Fruit fly (Drosophila melanogaster) whole organism, embryonic: Measurements from ENCODE around the gene CG5861.

Source experiments
- Atf6 ChIP-seq: fragments of 200-800 bp; sonication (Bioruptor generic); IDR thresholded peaks from 2 replicates; pipeline ENCODE4 v1.3.6; 2022; ENCODE audit warnings: missing biosample characterization, missing genetic modification characterization
- CG10543 ChIP-seq: fragments of 200-800 bp; sonication (Bioruptor generic); optimal IDR thresholded peaks from 3 replicates; lab custom pipeline; 2017; ENCODE audit warnings: missing biosample characterization, mild to moderate bottlenecking, missing genetic modification characterization, moderate library complexity
- CG16863 ChIP-seq: fragments of 200-800 bp; sonication (Bioruptor generic); optimal IDR thresholded peaks from 3 replicates; lab custom pipeline; 2016; ENCODE audit warnings: missing biosample characterization, missing genetic modification characterization
- CG18262 ChIP-seq: fragments of 200-800 bp; optimal IDR thresholded peaks from 3 replicates; lab custom pipeline; 2019; ENCODE audit warnings: missing biosample characterization, mild to moderate bottlenecking, missing genetic modification characterization, moderate library complexity
- CG7928 ChIP-seq: fragments of 200-800 bp; sonication (Bioruptor generic); optimal IDR thresholded peaks from 2 replicates; lab custom pipeline; 2017; ENCODE audit warnings: missing biosample characterization, mild to moderate bottlenecking, missing genetic modification characterization
- Dek ChIP-seq: fragments of 200-800 bp; sonication (Bioruptor generic); optimal IDR thresholded peaks from 3 replicates; lab custom pipeline; 2019; ENCODE audit warnings: missing biosample characterization, mild to moderate bottlenecking, missing genetic modification characterization, moderate library complexity
- Fer1 ChIP-seq: fragments of 200-800 bp; sonication (Bioruptor generic); optimal IDR thresholded peaks from 2 replicates; lab custom pipeline; 2017; ENCODE audit warnings: missing biosample characterization, mild to moderate bottlenecking, missing genetic modification characterization
- Gug ChIP-seq: fragments of 200-800 bp; sonication (Bioruptor generic); IDR thresholded peaks from 4 replicates; pipeline ENCODE4 v1.3.6; 2022; ENCODE audit warnings: missing biosample characterization, missing genetic modification characterization
- Myb ChIP-seq: fragments of 200-800 bp; sonication (Bioruptor generic); optimal IDR thresholded peaks from 2 replicates; lab custom pipeline; 2016; ENCODE audit warnings: missing biosample characterization, missing genetic modification characterization
- Scr ChIP-seq: fragments of 200-800 bp; sonication (Bioruptor generic); IDR thresholded peaks from 2 replicates; pipeline ENCODE4 v1.3.6; 2022; ENCODE audit warnings: missing biosample characterization, missing genetic modification characterization; ENCODE audit not compliant: partially characterized antibody
- esg ChIP-seq: fragments of 200-800 bp; sonication (Bioruptor generic); conservative IDR thresholded peaks from 2 replicates; pipeline ENCODE4 v1.3.6; 2022; ENCODE audit warnings: missing biosample characterization, missing genetic modification characterization
- gfzf ChIP-seq: fragments of 200-800 bp; sonication (Bioruptor generic); optimal IDR thresholded peaks from 2 replicates; lab custom pipeline; 2016; ENCODE audit warnings: missing biosample characterization, mild to moderate bottlenecking, missing genetic modification characterization, moderate library complexity
- h ChIP-seq: fragments of >200 bp; optimal IDR thresholded peaks from 2 replicates; lab custom pipeline; 2017

DNA sequence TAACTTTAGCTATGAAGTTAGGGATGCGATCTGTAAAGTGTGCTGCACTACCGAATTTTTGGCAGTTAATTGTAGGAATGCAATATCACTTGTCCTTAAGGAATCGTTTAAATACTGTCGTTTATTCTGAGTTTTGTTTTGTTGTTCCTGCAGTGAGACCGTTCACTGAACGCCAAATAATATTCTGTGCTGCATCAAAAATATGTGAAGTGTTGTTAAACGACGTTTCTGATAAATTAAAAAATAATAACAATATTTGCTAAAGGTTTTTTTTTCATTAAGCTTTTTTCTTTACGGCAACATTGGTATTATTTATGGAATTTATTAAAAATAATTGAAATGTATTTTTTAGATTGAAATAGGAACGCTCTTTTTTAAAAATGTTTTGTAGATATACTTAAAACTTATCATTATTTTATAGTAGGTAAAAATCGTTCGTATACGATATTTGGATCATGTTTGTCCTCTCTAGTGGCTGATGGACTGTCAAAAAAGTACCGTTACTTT is 4.3 kb downstream of the CG5861 start, which contains the start of gene GMF:
- TF ChIP-seq Myb (GFP tag; lab: Kevin White, UChicago) (peak; percentile 61), Scr (GFP tag; lab: Robert Waterston, UW) (peak; percentile 44; the same call in 1 of the 2 replicates), Dek (tag; lab: Kevin White, UChicago) (no peak), CG18262 (peak; percentile 60), h (no peak), esg (no peak), Atf6 (GFP tag; lab: Robert Waterston, UW) (no peak), CG16863 (GFP tag; lab: Kevin White, UChicago) (peak; percentile 1), CG10543 (no peak), Gug (GFP tag; lab: Robert Waterston, UW) (no peak), gfzf (peak; percentile 78), Fer1 (GFP tag; lab: Kevin White, UChicago) (peak; percentile 2), CG7928 (GFP tag; lab: Kevin White, UChicago) (no peak)
